Worm (Caenorhabditis elegans): ENCODE measurements around the gene B0454.6.

DNA sequence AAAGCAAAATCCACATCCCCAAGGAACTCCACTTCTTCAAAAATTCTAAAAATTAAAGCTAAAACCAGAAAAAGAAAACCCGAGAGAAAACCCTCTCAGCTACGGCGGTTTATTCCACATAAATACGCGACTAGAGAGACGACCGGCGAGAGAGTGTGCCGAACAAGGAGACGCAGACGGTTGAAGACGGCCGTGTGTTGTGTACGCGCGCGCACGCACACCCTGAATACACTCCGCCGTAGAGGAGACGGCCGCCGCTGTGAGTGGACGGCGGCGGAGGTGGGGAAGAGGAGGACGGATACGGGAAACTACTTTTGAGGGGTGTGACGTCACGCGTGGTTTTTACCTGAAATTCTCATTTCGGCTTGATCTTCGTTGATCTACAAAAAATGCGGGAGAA lies 22.0 kb downstream of the B0454.6 start:
- TF ChIP-seq him-1 (tag; optimal IDR thresholded peaks at IDR 0.05): no peak
- TF ChIP-seq dao-5 (tag; optimal IDR thresholded peaks at IDR 0.05): no peak
- TF ChIP-seq W03F9.2 (tag; optimal IDR thresholded peaks at IDR 0.05): no peak
